Fruit fly (Drosophila melanogaster): ENCODE results near the gene CG15343.

CG15343 gene

dm6 chrX:8273799-8274484 lies at the start of gene CG15343:
CG15343 (minus strand) TSS chrX:8273806.
- TF ChIP-seq CTCF (optimal IDR thresholded peaks at IDR 0.05) (no peak), CG8478 (optimal IDR thresholded peaks at IDR 0.05) (no peak)

- TF ChIP-seq CG8478 (optimal IDR thresholded peaks at IDR 0.05) (no peak), CTCF (optimal IDR thresholded peaks at IDR 0.05) (no peak)
Measured at dm6 chrX:8294493-8295337, 21.1 kb upstream of the CG15343 start.

dm6 chrX:8286859-8287258 lies 13.3 kb upstream of the CG15343 start:
- TF ChIP-seq CTCF (optimal IDR thresholded peaks at IDR 0.05) (no peak), CG8478 (optimal IDR thresholded peaks at IDR 0.05) (no peak)

dm6 chrX:8285052-8285451 lies 11.4 kb upstream of the CG15343 start:
- TF ChIP-seq CG8478 (optimal IDR thresholded peaks at IDR 0.05) = no peak
- TF ChIP-seq CTCF (optimal IDR thresholded peaks at IDR 0.05) = no peak

- TF ChIP-seq CG8478 (optimal IDR thresholded peaks at IDR 0.05) (no peak), CTCF (optimal IDR thresholded peaks at IDR 0.05) (peak in 1 of 2 experiments; percentile 34)
Measured at dm6 chrX:8273291-8273690, 315 bp downstream of the CG15343 start, which contains the start of gene CG1636. CG1636 (plus strand) TSS chrX:8273412.

- TF ChIP-seq CG8478 (optimal IDR thresholded peaks at IDR 0.05) (no peak), CTCF (optimal IDR thresholded peaks at IDR 0.05) (no peak)
Measured at dm6 chrX:8271363-8272061, 2.1 kb downstream of the CG15343 start, which contains the start of gene Corp. Corp (minus strand) TSS chrX:8271409.

- TF ChIP-seq CTCF (optimal IDR thresholded peaks at IDR 0.05) (no peak), CG8478 (optimal IDR thresholded peaks at IDR 0.05) (no peak)
Measured at dm6 chrX:8265261-8265660, 8.3 kb downstream of the CG15343 start.

- TF ChIP-seq CG8478 (optimal IDR thresholded peaks at IDR 0.05) = no peak
- no peak for TF ChIP-seq CTCF (optimal IDR thresholded peaks at IDR 0.05)
Measured at dm6 chrX:8263236-8263635, 10.4 kb downstream of the CG15343 start.

- TF ChIP-seq CG8478 (optimal IDR thresholded peaks at IDR 0.05) (no peak), CTCF (optimal IDR thresholded peaks at IDR 0.05) (no peak)
Measured at dm6 chrX:8259881-8260280, 13.7 kb downstream of the CG15343 start.

dm6 chrX:8258281-8258802 lies 15.3 kb downstream of the CG15343 start:
- TF ChIP-seq CG8478 (optimal IDR thresholded peaks at IDR 0.05) (no peak), CTCF (optimal IDR thresholded peaks at IDR 0.05) (no peak)

dm6 chrX:8254739-8255326 lies 18.8 kb downstream of the CG15343 start:
- no peak for TF ChIP-seq CG8478 (optimal IDR thresholded peaks at IDR 0.05)
- TF ChIP-seq CTCF (optimal IDR thresholded peaks at IDR 0.05) = no peak

dm6 chrX:8252284-8252886 lies 21.2 kb downstream of the CG15343 start, which contains the start of gene CG1632:
CG1632 (plus strand) TSS chrX:8252670.
- TF ChIP-seq CG8478 (optimal IDR thresholded peaks at IDR 0.05) (no peak), CTCF (optimal IDR thresholded peaks at IDR 0.05) (no peak)

dm6 chrX:8251268-8251996 lies 22.2 kb downstream of the CG15343 start, which contains the start of gene ND-75:
ND-75 (minus strand) TSS chrX:8251687.
- TF ChIP-seq CG8478 (optimal IDR thresholded peaks at IDR 0.05) (no peak), CTCF (optimal IDR thresholded peaks at IDR 0.05) (peak; percentile 67 to 87)

All from S2 (cell line).